Fruit fly (Drosophila melanogaster) whole organism, wandering third instar larva: ENCODE data around the gene CG33287.

Experiments
- Abd-B ChIP-seq: fragments of >200 bp; optimal IDR thresholded peaks from 2 replicates; lab custom pipeline; 2017; ENCODE audit warnings: missing biosample characterization, missing genetic modification characterization
- CG32264 ChIP-seq: fragments of 200-800 bp; sonication (Bioruptor generic); optimal IDR thresholded peaks from 2 replicates; lab custom pipeline; 2016; ENCODE audit warnings: missing biosample characterization, missing genetic modification characterization
- CG9705 ChIP-seq: fragments of 200-800 bp; sonication (Bioruptor generic); optimal IDR thresholded peaks from 2 replicates; lab custom pipeline; 2018; ENCODE audit warnings: missing biosample characterization, mild to moderate bottlenecking, missing genetic modification characterization
- CrebA ChIP-seq: fragments of 200-800 bp; sonication (Bioruptor generic); optimal IDR thresholded peaks from 2 replicates; lab custom pipeline; 2016; ENCODE audit warnings: missing biosample characterization, mild to moderate bottlenecking, missing genetic modification characterization, borderline replicate concordance
- Dfd ChIP-seq: fragments of >200 bp; optimal IDR thresholded peaks from 2 replicates; lab custom pipeline; 2017; ENCODE audit warnings: missing biosample characterization, missing genetic modification characterization
- Dif ChIP-seq: fragments of 200-275, 200-300 bp; sonication (Bioruptor generic); optimal IDR thresholded peaks from 2 replicates; lab custom pipeline; 2018; ENCODE audit warnings: missing biosample characterization, missing genetic modification characterization; ENCODE audit not compliant: partially characterized antibody
- HLH106 ChIP-seq: fragments of 200-800 bp; optimal IDR thresholded peaks from 3 replicates; lab custom pipeline; 2019; ENCODE audit warnings: missing biosample characterization, mild to moderate bottlenecking, missing genetic modification characterization, moderate library complexity
- Hnf4 ChIP-seq: fragments of 200-800 bp; sonication (Bioruptor generic); optimal IDR thresholded peaks from 2 replicates; lab custom pipeline; 2016; ENCODE audit warnings: missing biosample characterization, mild to moderate bottlenecking, missing genetic modification characterization
- Hr83 ChIP-seq: fragments of 200-300 bp; sonication (Bioruptor generic); optimal IDR thresholded peaks from 2 replicates; lab custom pipeline; 2016; ENCODE audit warnings: missing biosample characterization, mild to moderate bottlenecking, missing genetic modification characterization, moderate library complexity; ENCODE audit not compliant: poor library complexity, severe bottlenecking
- Myc ChIP-seq: fragments of >200 bp; optimal IDR thresholded peaks from 2 replicates; lab custom pipeline; 2017
- N ChIP-seq: fragments of >200 bp; optimal IDR thresholded peaks from 2 replicates; lab custom pipeline; 2018; ENCODE audit warnings: missing biosample characterization, missing external identifiers, missing genetic modification characterization
- Rel ChIP-seq, 2 experiments: fragments of 200-800 bp; sonication (Bioruptor generic) in 1 of 2; optimal IDR thresholded peaks; 2 replicates in 1 of 2; 3 replicates in 1 of 2; lab custom pipeline; 2016 to 2019; ENCODE audit warnings: mild to moderate bottlenecking in 2 of 2, missing biosample characterization in 2 of 2, missing genetic modification characterization in 2 of 2, moderate library complexity in 1 of 2
- Sp1 ChIP-seq: fragments of 200-800 bp; sonication (Bioruptor generic); optimal IDR thresholded peaks from 3 replicates; lab custom pipeline; 2019; ENCODE audit warnings: missing biosample characterization, mild to moderate bottlenecking, missing genetic modification characterization, moderate library complexity
- Vsx2 ChIP-seq: fragments of 200-300, 225-300 bp; sonication (Bioruptor generic); optimal IDR thresholded peaks from 2 replicates; lab custom pipeline; 2018; ENCODE audit warnings: missing biosample characterization, missing genetic modification characterization; ENCODE audit not compliant: partially characterized antibody
- br ChIP-seq: fragments of 200-800 bp; sonication (Bioruptor generic); optimal IDR thresholded peaks from 2 replicates; lab custom pipeline; 2016; ENCODE audit warnings: missing biosample characterization, missing genetic modification characterization
- brk ChIP-seq: fragments of 200-800 bp; sonication (Bioruptor generic); optimal IDR thresholded peaks from 2 replicates; lab custom pipeline; 2016; ENCODE audit warnings: missing biosample characterization, mild to moderate bottlenecking, missing genetic modification characterization
- dl ChIP-seq, 2 experiments: fragments of 175-275, 200-275 bp in 1 of 2; fragments of 200-275 bp in 1 of 2; sonication (Bioruptor generic); optimal IDR thresholded peaks; lab custom pipeline; 2018; ENCODE audit warnings: mild to moderate bottlenecking in 2 of 2, missing biosample characterization in 2 of 2, missing genetic modification characterization in 2 of 2, moderate library complexity in 2 of 2; ENCODE audit not compliant: partially characterized antibody in 2 of 2, insufficient read depth in 1 of 2
- dmrt93B ChIP-seq: fragments of 200-800 bp; sonication (Bioruptor generic); optimal IDR thresholded peaks from 2 replicates; lab custom pipeline; 2018; ENCODE audit warnings: missing biosample characterization, mild to moderate bottlenecking, missing genetic modification characterization
- dsf ChIP-seq: sonication (Bioruptor generic); optimal IDR thresholded peaks from 2 replicates; lab custom pipeline; 2016; ENCODE audit warnings: missing biosample characterization, missing genetic modification characterization, borderline replicate concordance
- ey ChIP-seq: fragments of 200-800 bp; sonication (Bioruptor generic); optimal IDR thresholded peaks from 2 replicates; lab custom pipeline; 2016; ENCODE audit warnings: missing biosample characterization, missing genetic modification characterization
- foxo ChIP-seq, 2 experiments: fragments of 200-800 bp; sonication (Bioruptor generic); optimal IDR thresholded peaks; 2 replicates in 1 of 2; 3 replicates in 1 of 2; lab custom pipeline; 2016 to 2017; ENCODE audit warnings: missing biosample characterization in 2 of 2, missing genetic modification characterization in 2 of 2
- fru ChIP-seq: fragments of 200-800 bp; sonication (Bioruptor generic); optimal IDR thresholded peaks from 3 replicates; lab custom pipeline; 2016; ENCODE audit warnings: missing biosample characterization, mild to moderate bottlenecking, missing genetic modification characterization
- h ChIP-seq: fragments of 200-800 bp; sonication (Bioruptor generic); optimal IDR thresholded peaks from 3 replicates; lab custom pipeline; 2016; ENCODE audit warnings: missing biosample characterization, mild to moderate bottlenecking, missing genetic modification characterization
- jim ChIP-seq: fragments of 175-275, 200-325 bp; sonication (Bioruptor generic); optimal IDR thresholded peaks from 2 replicates; lab custom pipeline; 2016; ENCODE audit warnings: missing biosample characterization, mild to moderate bottlenecking, missing genetic modification characterization
- pan ChIP-seq: fragments of >200 bp; optimal IDR thresholded peaks from 2 replicates; lab custom pipeline; 2017
- psq ChIP-seq: fragments of 200-800 bp; sonication (Bioruptor generic); optimal IDR thresholded peaks from 3 replicates; lab custom pipeline; 2017; ENCODE audit warnings: missing biosample characterization, mild to moderate bottlenecking, missing genetic modification characterization, moderate library complexity
- sv ChIP-seq: fragments of 200-800 bp; sonication (Bioruptor generic); optimal IDR thresholded peaks from 3 replicates; lab custom pipeline; 2016; ENCODE audit warnings: missing biosample characterization, missing genetic modification characterization
- usp ChIP-seq: fragments of >200 bp; optimal IDR thresholded peaks from 2 replicates; lab custom pipeline; 2017; ENCODE audit warnings: missing biosample characterization, missing genetic modification characterization
- woc ChIP-seq: sonication (Bioruptor generic); optimal IDR thresholded peaks from 2 replicates; lab custom pipeline; 2016; ENCODE audit warnings: missing biosample characterization, mild to moderate bottlenecking, missing genetic modification characterization

The CG33287 gene

DNA sequence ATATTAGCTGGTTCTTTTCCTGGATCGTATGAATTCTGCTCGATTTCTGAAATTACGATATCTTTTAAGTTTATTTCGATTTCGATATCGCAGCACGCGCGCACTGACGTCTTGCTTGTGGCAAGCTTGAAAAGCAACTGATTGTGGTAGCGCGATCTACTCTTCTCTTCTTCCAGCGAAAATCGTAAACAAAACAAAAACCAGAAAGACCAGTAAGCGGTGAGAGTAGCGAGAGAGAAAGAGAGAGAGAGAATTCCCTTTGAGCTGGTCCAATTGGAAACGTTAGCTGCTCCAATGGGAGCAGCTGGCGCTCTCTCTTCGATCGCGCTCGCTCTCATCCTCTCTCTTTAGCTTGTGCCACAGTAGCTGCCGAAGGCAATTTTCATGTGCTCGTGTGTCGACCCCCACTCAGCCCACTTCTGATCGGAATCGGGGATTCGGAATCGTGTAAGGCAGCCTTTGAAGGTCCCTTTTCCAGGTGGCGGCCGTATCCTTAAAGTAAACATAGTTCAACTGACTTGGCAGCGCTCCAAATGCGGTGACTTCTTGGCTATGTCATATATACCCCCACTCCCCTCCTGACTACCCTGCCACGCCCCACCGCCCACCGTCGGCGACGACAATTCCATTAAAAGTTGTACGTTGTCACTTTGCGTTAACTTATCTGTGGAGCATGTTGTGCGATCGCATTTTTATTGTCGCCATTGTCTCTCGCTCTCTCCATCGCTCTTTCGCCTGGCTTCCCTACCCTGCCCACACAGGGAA, 20.9 kb downstream of the CG33287 start, which contains the start of gene fng:
Gene fng, minus strand, starts transcription at position 142 of the 765 bp plus-strand sequence.
- TF ChIP-seq Hnf4 (peak; percentile 29), Dif (peak; percentile 86), dsf (no peak), N (GFP tag; lab: Kevin White, UChicago) (no peak), Abd-B (GFP tag; lab: Kevin White, UChicago) (no peak), psq (GFP tag; lab: Kevin White, UChicago) (peak; percentile 73), dl (GFP tag; optimal IDR thresholded peaks at IDR 0.05; lab: Kevin White, UChicago; ENCODE audit: insufficient read depth in 1 of 2, partially characterized antibody in 2 of 2) (peak; percentile 84 to 88), Hr83 (GFP tag; lab: Kevin White, UChicago) (peak; percentile 4), h (GFP tag; lab: Kevin White, UChicago) (no peak), Myc (lab: Kevin White, UChicago) (no peak), Vsx2 (GFP tag; lab: Kevin White, UChicago) (peak; percentile 89), CG9705 (GFP tag; lab: Kevin White, UChicago) (no peak), HLH106 (no peak), ey (GFP tag; lab: Kevin White, UChicago) (no peak)

DNA sequence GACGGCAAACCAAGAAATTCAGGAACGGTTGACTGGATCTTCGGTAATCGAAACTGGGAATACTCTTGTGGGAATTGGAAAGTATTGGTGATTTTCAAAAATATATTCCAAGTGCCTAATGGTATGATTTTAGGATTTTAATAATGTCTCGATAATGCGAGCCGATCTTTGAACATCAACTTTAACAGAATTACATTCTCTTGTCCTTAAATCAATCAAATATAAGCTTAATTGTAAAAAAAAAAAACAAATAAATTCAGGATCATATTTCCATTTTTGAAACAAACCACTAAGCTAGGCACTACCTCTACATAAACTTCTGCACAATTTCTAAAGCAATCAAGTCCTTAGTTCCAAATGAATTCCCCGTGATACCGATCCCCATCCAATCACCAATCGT, 22.1 kb downstream of the CG33287 start:
- TF ChIP-seq fru (GFP tag; lab: Kevin White, UChicago) = peak; percentile 23
- peak in 1 of 2 experiments; percentile 24 for TF ChIP-seq foxo (GFP tag; optimal IDR thresholded peaks at IDR 0.05; lab: Kevin White, UChicago)
- no peak for TF ChIP-seq psq (GFP tag; lab: Kevin White, UChicago)
- no peak for TF ChIP-seq Abd-B (GFP tag; lab: Kevin White, UChicago)
- TF ChIP-seq pan (lab: Kevin White, UChicago) = no peak
- TF ChIP-seq Dfd (GFP tag; lab: Kevin White, UChicago) = no peak
- peak; percentile 51 for TF ChIP-seq woc (GFP tag; lab: Kevin White, UChicago)
- no peak for TF ChIP-seq Rel (GFP tag; optimal IDR thresholded peaks at IDR 0.05; lab: Kevin White, UChicago)
- TF ChIP-seq Rel (tag; optimal IDR thresholded peaks at IDR 0.05; lab: Kevin White, UChicago) = no peak
- no peak for TF ChIP-seq Vsx2 (GFP tag; lab: Kevin White, UChicago)
- TF ChIP-seq CG32264 (GFP tag; lab: Kevin White, UChicago) = no peak

DNA sequence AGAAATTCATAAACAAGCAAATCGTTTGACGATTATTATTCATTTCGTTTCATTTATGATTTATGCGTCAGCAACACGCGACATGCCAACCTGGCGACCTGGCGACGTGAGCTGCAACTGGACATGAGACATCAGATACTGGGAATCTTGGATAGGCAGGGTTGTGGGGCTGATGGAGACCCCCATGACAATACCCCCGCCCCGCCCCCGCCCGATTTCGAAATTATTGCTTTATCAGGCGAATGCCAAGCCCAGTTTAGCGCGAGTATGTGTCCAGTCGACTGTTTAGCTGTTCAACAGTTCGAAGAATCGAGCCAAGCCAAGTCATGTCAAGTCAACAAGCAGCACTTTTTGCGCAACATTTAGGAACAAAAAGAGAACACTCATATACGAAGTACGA, 23.5 kb downstream of the CG33287 start:
- TF ChIP-seq psq (GFP tag; lab: Kevin White, UChicago) = no peak
- no peak for TF ChIP-seq pan (lab: Kevin White, UChicago)
- peak; percentile 72 for TF ChIP-seq Dfd (GFP tag; lab: Kevin White, UChicago)

DNA sequence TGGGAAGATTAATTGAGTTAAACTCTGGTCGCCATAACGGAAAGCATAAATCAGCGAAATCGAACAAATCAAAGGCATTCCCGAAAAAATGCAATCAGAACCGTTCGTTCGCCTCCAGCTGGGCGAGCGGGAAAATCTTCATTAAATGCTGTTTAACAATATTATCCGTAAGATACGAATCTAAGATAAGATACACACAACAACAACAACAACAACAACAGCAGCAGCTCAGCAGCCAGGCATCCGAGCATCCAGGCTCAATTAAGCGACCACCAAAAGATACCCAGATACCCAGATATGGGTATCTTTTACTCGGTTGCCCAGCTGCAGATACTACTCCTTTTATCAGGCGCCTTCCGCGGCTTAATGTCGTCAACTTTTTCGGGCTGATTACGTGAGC, 24.4 kb downstream of the CG33287 start:
- TF ChIP-seq psq (GFP tag; lab: Kevin White, UChicago) (no peak), Vsx2 (GFP tag; lab: Kevin White, UChicago) (no peak), Myc (lab: Kevin White, UChicago) (no peak), CG32264 (GFP tag; lab: Kevin White, UChicago) (no peak), CrebA (GFP tag; lab: Kevin White, UChicago) (no peak), brk (GFP tag; lab: Kevin White, UChicago) (no peak), br (GFP tag; lab: Kevin White, UChicago) (no peak), usp (no peak), dsf (no peak), CG9705 (GFP tag; lab: Kevin White, UChicago) (no peak), woc (GFP tag; lab: Kevin White, UChicago) (no peak), fru (GFP tag; lab: Kevin White, UChicago) (no peak), sv (GFP tag; lab: Kevin White, UChicago) (no peak), dmrt93B (GFP tag; lab: Kevin White, UChicago) (no peak), Sp1 (GFP tag; lab: Kevin White, UChicago) (no peak), jim (GFP tag; lab: Kevin White, UChicago) (no peak), pan (lab: Kevin White, UChicago) (no peak), HLH106 (no peak)
